Worm (Caenorhabditis elegans) whole organism, mixed stage, embryonic: ENCODE measurements around the gene Y50D4B.2.

Experiments
- M03D4.4 ChIP-seq: sonication (generic microtip); optimal IDR thresholded peaks from 2 replicates; lab custom pipeline; 2017; ENCODE audit warnings: mild to moderate bottlenecking, missing genetic modification characterization, missing compliant biosample characterization
- bed-3 ChIP-seq: fragments of 200-800 bp; sonication (Bioruptor generic); optimal IDR thresholded peaks from 3 replicates; lab custom pipeline; 2018; ENCODE audit warnings: mild to moderate bottlenecking, missing genetic modification characterization, moderate library complexity, missing compliant biosample characterization
- ceh-39 ChIP-seq: fragments of 150-350 bp; optimal IDR thresholded peaks from 2 replicates; lab custom pipeline; 2014; ENCODE audit warnings: missing biosample characterization, missing genetic modification characterization
- ceh-83 ChIP-seq: fragments of 200-800 bp; sonication (Bioruptor generic); optimal IDR thresholded peaks from 2 replicates; lab custom pipeline; 2018; ENCODE audit warnings: mild to moderate bottlenecking, missing genetic modification characterization, missing compliant biosample characterization
- ces-1 ChIP-seq: fragments of 150-350 bp; optimal IDR thresholded peaks from 2 replicates; lab custom pipeline; 2014; ENCODE audit warnings: missing biosample characterization, missing genetic modification reagents, missing genetic modification characterization
- cnd-1 ChIP-seq: fragments of 200-800 bp; sonication (Bioruptor generic); optimal IDR thresholded peaks from 2 replicates; lab custom pipeline; 2018; ENCODE audit warnings: mild to moderate bottlenecking, missing genetic modification characterization, missing compliant biosample characterization
- drap-1 ChIP-seq: fragments of 200-800 bp; sonication (Bioruptor generic); optimal IDR thresholded peaks from 3 replicates; lab custom pipeline; 2018; ENCODE audit warnings: mild to moderate bottlenecking, missing genetic modification characterization, missing compliant biosample characterization
- elt-1 ChIP-seq: sonication (generic microtip); optimal IDR thresholded peaks from 2 replicates; lab custom pipeline; 2017; ENCODE audit warnings: missing genetic modification characterization, mild to moderate bottlenecking, missing compliant biosample characterization, antibody characterized with exemption, moderate library complexity, borderline replicate concordance; ENCODE audit not compliant: insufficient read depth
- elt-3 ChIP-seq: fragments of 150-350 bp; optimal IDR thresholded peaks from 2 replicates; lab custom pipeline; 2014; ENCODE audit warnings: missing biosample characterization, missing genetic modification characterization
- flh-1 ChIP-seq: fragments of 200-800 bp; sonication (Bioruptor generic); optimal IDR thresholded peaks from 2 replicates; lab custom pipeline; 2018; ENCODE audit warnings: mild to moderate bottlenecking, missing genetic modification characterization, moderate library complexity, missing compliant biosample characterization
- ham-2 ChIP-seq: fragments of 200-800 bp; sonication (Bioruptor generic); optimal IDR thresholded peaks from 2 replicates; lab custom pipeline; 2018; ENCODE audit warnings: mild to moderate bottlenecking, missing genetic modification characterization, missing compliant biosample characterization
- hlh-1 ChIP-seq: fragments of 150-350 bp; optimal IDR thresholded peaks from 2 replicates; lab custom pipeline; 2014; ENCODE audit warnings: missing biosample characterization, missing genetic modification reagents, missing genetic modification characterization
- lin-13 ChIP-seq: fragments of 150-350 bp; optimal IDR thresholded peaks from 2 replicates; lab custom pipeline; 2014; ENCODE audit warnings: missing biosample characterization, missing genetic modification characterization
- lin-32 ChIP-seq: fragments of 200-800 bp; sonication (Bioruptor generic); optimal IDR thresholded peaks from 2 replicates; lab custom pipeline; 2018; ENCODE audit warnings: mild to moderate bottlenecking, missing genetic modification characterization, missing compliant biosample characterization
- mep-1 ChIP-seq: fragments of 150-350 bp; optimal IDR thresholded peaks from 2 replicates; lab custom pipeline; 2017; ENCODE audit warnings: missing biosample characterization, missing genetic modification reagents, missing genetic modification characterization, inconsistent platforms
- mls-2 ChIP-seq: sonication (generic microtip); optimal IDR thresholded peaks from 2 replicates; lab custom pipeline; 2016; ENCODE audit warnings: mild to moderate bottlenecking, missing genetic modification characterization, moderate library complexity, missing compliant biosample characterization
- nhr-12 ChIP-seq: fragments of 150-350 bp; optimal IDR thresholded peaks from 2 replicates; lab custom pipeline; 2014; ENCODE audit warnings: missing biosample characterization, missing genetic modification characterization
- nhr-2 ChIP-seq: fragments of 150-350 bp; optimal IDR thresholded peaks from 2 replicates; lab custom pipeline; 2014; ENCODE audit warnings: missing biosample characterization, missing genetic modification characterization
- nhr-28 ChIP-seq: fragments of 150-350 bp; optimal IDR thresholded peaks from 2 replicates; lab custom pipeline; 2014; ENCODE audit warnings: missing biosample characterization, missing genetic modification characterization
- nhr-76 ChIP-seq: sonication (generic microtip); optimal IDR thresholded peaks from 2 replicates; lab custom pipeline; 2017; ENCODE audit warnings: missing biosample characterization, missing genetic modification characterization
- pha-4 ChIP-seq: fragments of 150-350 bp; optimal IDR thresholded peaks from 2 replicates; lab custom pipeline; 2018; ENCODE audit warnings: missing biosample characterization, missing genetic modification reagents, missing genetic modification characterization
- sem-2 ChIP-seq: fragments of 200-800 bp; sonication (Bioruptor generic); optimal IDR thresholded peaks from 2 replicates; lab custom pipeline; 2018; ENCODE audit warnings: mild to moderate bottlenecking, missing genetic modification characterization, missing compliant biosample characterization
- snpc-4 ChIP-seq: fragments of 150-350 bp; optimal IDR thresholded peaks from 2 replicates; lab custom pipeline; 2014; ENCODE audit warnings: missing biosample characterization, missing genetic modification characterization
- sptf-1 ChIP-seq: sonication (generic microtip); optimal IDR thresholded peaks from 2 replicates; lab custom pipeline; 2017; ENCODE audit warnings: mild to moderate bottlenecking, missing genetic modification characterization, moderate library complexity, missing compliant biosample characterization
- tbx-8 ChIP-seq: fragments of 200-800 bp; sonication (Bioruptor generic); optimal IDR thresholded peaks from 2 replicates; lab custom pipeline; 2018; ENCODE audit warnings: mild to moderate bottlenecking, missing genetic modification characterization, moderate library complexity, missing compliant biosample characterization
- unc-120 ChIP-seq: sonication (generic microtip); optimal IDR thresholded peaks from 2 replicates; lab custom pipeline; 2017; ENCODE audit warnings: missing genetic modification characterization, missing compliant biosample characterization; ENCODE audit not compliant: poor library complexity, severe bottlenecking
- unc-39 ChIP-seq: fragments of 150-350 bp; optimal IDR thresholded peaks from 2 replicates; lab custom pipeline; 2014; ENCODE audit warnings: missing biosample characterization, missing genetic modification characterization
- unc-62 ChIP-seq: fragments of 150-350 bp; optimal IDR thresholded peaks from 2 replicates; lab custom pipeline; 2014; ENCODE audit warnings: missing biosample characterization, missing genetic modification reagents, missing genetic modification characterization
- zip-8 ChIP-seq: fragments of 150-350 bp; optimal IDR thresholded peaks from 2 replicates; lab custom pipeline; 2014; ENCODE audit warnings: missing biosample characterization, missing genetic modification characterization
- ztf-11 ChIP-seq: fragments of 150-350 bp; optimal IDR thresholded peaks from 2 replicates; lab custom pipeline; 2014; ENCODE audit warnings: missing biosample characterization, missing genetic modification characterization

Y50D4B.2 gene

ce11 chrV:1102569-1102968, 2.2 kb downstream of the Y50D4B.2 start:
- TF ChIP-seq bed-3 (no peak), ztf-11 (no peak), elt-3 (tag; lab: Kevin White, UChicago) (no peak), hlh-1 (tag; lab: Kevin White, UChicago) (no peak), snpc-4 (tag; lab: Kevin White, UChicago) (no peak), tbx-8 (GFP tag; lab: Kevin White, UChicago) (no peak), zip-8 (no peak), ham-2 (no peak), ceh-83 (GFP tag; lab: Kevin White, UChicago) (no peak), lin-32 (GFP tag; lab: Kevin White, UChicago) (no peak), cnd-1 (tag; lab: Kevin White, UChicago) (no peak), nhr-28 (tag; lab: Kevin White, UChicago) (no peak), unc-39 (tag; lab: Kevin White, UChicago) (no peak), nhr-2 (tag; lab: Kevin White, UChicago) (no peak), flh-1 (GFP tag; lab: Kevin White, UChicago) (no peak)

- no peak for TF ChIP-seq M03D4.4
- no peak for TF ChIP-seq nhr-12 (tag; lab: Kevin White, UChicago)
- no peak for TF ChIP-seq unc-62
- TF ChIP-seq hlh-1 (tag; lab: Kevin White, UChicago): no peak
- TF ChIP-seq ham-2: no peak
- TF ChIP-seq sptf-1 (tag; lab: Kevin White, UChicago): no peak
- TF ChIP-seq nhr-28 (tag; lab: Kevin White, UChicago): no peak
- TF ChIP-seq elt-1 (tag; lab: Kevin White, UChicago): no peak
- no peak for TF ChIP-seq bed-3
- no peak for TF ChIP-seq ztf-11
- no peak for TF ChIP-seq tbx-8 (GFP tag; lab: Kevin White, UChicago)
- TF ChIP-seq lin-13 (tag; lab: Kevin White, UChicago): no peak
- no peak for TF ChIP-seq cnd-1 (tag; lab: Kevin White, UChicago)
- TF ChIP-seq, all 35 proteins: peak for 0
Observed at ce11 chrV:1112180-1112579, 11.8 kb downstream of the Y50D4B.2 start.

- TF ChIP-seq drap-1 (GFP tag; lab: Kevin White, UChicago) (no peak), lin-13 (tag; lab: Kevin White, UChicago) (no peak), tbx-8 (GFP tag; lab: Kevin White, UChicago) (no peak), ceh-83 (GFP tag; lab: Kevin White, UChicago) (no peak), unc-39 (tag; lab: Kevin White, UChicago) (no peak), elt-3 (tag; lab: Kevin White, UChicago) (no peak), mep-1 (tag; lab: Kevin White, UChicago) (no peak), ces-1 (no peak), hlh-1 (tag; lab: Kevin White, UChicago) (no peak)
Observed at ce11 chrV:1112658-1113057, 12.3 kb downstream of the Y50D4B.2 start, which contains the start of gene Y50D4B.1. Gene Y50D4B.1, plus strand, starts transcription at chrV:1112958.

ce11 chrV:1120101-1120500, 19.7 kb downstream of the Y50D4B.2 start:
- no peak for TF ChIP-seq pha-4 (tag; lab: Kevin White, UChicago)
- no peak for TF ChIP-seq nhr-12 (tag; lab: Kevin White, UChicago)
- TF ChIP-seq elt-3 (tag; lab: Kevin White, UChicago): no peak
- no peak for TF ChIP-seq ceh-83 (GFP tag; lab: Kevin White, UChicago)
- no peak for TF ChIP-seq M03D4.4
- TF ChIP-seq mep-1 (tag; lab: Kevin White, UChicago): no peak
- TF ChIP-seq ceh-39: no peak
- no peak for TF ChIP-seq cnd-1 (tag; lab: Kevin White, UChicago)
- TF ChIP-seq mls-2 (tag; lab: Kevin White, UChicago): no peak
- TF ChIP-seq unc-120 (tag; lab: Kevin White, UChicago): no peak
- no peak for TF ChIP-seq sem-2
- TF ChIP-seq nhr-28 (tag; lab: Kevin White, UChicago): no peak
- no peak for TF ChIP-seq ztf-11
- TF ChIP-seq, all 35 proteins: peak for 0

DNA sequence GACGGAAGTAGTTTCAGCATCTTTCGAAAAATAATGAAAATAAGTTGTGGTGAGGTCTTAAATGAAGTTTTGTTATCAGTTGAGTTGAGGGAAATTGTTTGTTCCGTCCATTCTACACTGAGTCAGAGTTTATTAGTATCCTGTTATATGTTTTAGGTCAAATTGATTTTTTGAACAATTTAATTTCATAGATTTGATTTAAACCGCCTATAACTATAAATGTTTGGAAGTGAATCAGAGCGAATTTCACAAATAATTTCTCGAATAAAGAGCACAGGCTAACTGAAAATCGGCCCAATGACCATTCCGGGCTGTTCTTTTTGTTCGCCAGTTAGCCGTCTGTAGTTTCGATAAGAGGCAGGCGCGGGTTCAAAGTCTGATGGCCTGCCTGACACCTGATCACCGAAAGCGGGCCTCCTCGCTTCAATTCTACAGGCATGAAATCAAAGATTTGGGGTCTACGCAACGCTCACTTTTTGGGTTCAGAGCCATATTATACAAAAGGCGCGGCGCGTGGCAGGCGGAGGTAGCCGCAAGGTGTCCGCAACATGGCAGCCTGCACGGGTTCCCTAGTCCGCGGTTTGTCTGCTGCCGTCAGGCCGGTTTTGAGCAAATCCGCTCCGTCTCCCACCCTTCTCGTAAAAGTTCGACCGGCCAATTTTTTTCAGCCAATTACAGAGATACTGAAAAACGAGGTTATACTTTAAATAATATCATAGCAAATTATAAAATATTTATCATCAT, 31.7 kb downstream of the Y50D4B.2 start, which contains the start of gene W07B8.4:
TSS of gene W07B8.4 (minus strand) at position 51 of the 744 bp plus-strand sequence.
- no peak for TF ChIP-seq nhr-2 (tag; lab: Kevin White, UChicago)
- no peak for TF ChIP-seq snpc-4 (tag; lab: Kevin White, UChicago)
- no peak for TF ChIP-seq ces-1
- no peak for TF ChIP-seq mep-1 (tag; lab: Kevin White, UChicago)
- no peak for TF ChIP-seq sem-2
- no peak for TF ChIP-seq nhr-76 (tag; lab: Kevin White, UChicago)
- TF ChIP-seq bed-3: no peak
- TF ChIP-seq ceh-83 (GFP tag; lab: Kevin White, UChicago): no peak
- TF ChIP-seq unc-39 (tag; lab: Kevin White, UChicago): no peak
